Worm (Caenorhabditis elegans): ENCODE measurements around the gene C27D9.2.

The C27D9.2 gene

DNA sequence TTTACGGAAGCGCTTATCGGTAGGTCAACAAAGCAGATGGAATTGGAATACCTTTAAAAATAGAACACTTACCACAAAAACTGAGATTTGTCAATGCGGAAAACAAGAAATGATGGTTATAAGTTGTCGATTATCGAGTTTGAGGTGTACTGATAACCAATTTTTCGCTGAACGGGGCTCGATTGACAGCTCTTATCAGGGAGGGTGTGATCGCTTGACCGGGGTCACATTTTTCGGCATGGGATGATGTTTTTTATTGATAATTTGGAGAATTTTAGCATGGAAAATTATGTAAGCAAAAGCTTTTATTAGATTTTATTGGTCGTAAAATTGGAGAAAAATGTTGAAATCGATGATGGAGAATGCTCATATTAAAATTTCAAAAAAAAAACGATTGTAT, 13.2 kb upstream of the C27D9.2 start:
- TF ChIP-seq gmeb-1 (tag; optimal IDR thresholded peaks at IDR 0.05) (peak; percentile 33), sem-4 (tag; optimal IDR thresholded peaks at IDR 0.05) (no peak), fos-1 (tag; optimal IDR thresholded peaks at IDR 0.05) (peak; percentile 91), elt-1 (tag; optimal IDR thresholded peaks at IDR 0.05) (no peak), nhr-10 (tag; optimal IDR thresholded peaks at IDR 0.05) (no peak), crh-2 (tag; optimal IDR thresholded peaks at IDR 0.05) (peak; percentile 45), F13H6.1 (tag; optimal IDR thresholded peaks at IDR 0.05) (peak; percentile 46), sma-9 (GFP tag; optimal IDR thresholded peaks at IDR 0.05) (peak; percentile 42), sma-9 (tag; optimal IDR thresholded peaks at IDR 0.05) (no peak), R02D3.7 (tag; optimal IDR thresholded peaks at IDR 0.05) (no peak)

DNA sequence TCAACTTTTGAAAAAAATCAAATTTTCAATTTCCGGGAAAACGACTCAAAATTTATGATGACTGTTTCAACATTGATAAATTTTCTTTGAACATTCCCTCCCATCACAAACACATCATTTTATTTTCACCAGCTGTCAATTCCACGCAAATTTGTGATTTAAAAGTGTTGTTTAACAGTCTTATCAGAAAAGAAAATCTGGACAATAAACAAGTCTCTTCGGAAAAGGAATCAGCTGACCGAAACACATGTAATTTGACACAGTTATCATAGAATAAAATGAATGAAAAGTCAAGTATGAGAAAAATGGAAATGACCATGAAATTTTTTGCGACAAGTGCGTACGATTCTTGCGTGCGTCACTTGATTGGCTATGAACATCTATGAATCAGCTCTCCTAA, 12.4 kb upstream of the C27D9.2 start:
- TF ChIP-seq nhr-25 (tag; optimal IDR thresholded peaks at IDR 0.05), result peak; percentile 53
- peak; percentile 2 for TF ChIP-seq sma-9 (GFP tag; optimal IDR thresholded peaks at IDR 0.05)
- no peak for TF ChIP-seq sma-9 (tag; optimal IDR thresholded peaks at IDR 0.05)
- TF ChIP-seq sma-3 (GFP tag; optimal IDR thresholded peaks at IDR 0.05), result peak; percentile 45
- peak; percentile 5 for TF ChIP-seq fos-1 (tag; optimal IDR thresholded peaks at IDR 0.05)
- no peak for TF ChIP-seq zag-1 (tag; optimal IDR thresholded peaks at IDR 0.05)

DNA sequence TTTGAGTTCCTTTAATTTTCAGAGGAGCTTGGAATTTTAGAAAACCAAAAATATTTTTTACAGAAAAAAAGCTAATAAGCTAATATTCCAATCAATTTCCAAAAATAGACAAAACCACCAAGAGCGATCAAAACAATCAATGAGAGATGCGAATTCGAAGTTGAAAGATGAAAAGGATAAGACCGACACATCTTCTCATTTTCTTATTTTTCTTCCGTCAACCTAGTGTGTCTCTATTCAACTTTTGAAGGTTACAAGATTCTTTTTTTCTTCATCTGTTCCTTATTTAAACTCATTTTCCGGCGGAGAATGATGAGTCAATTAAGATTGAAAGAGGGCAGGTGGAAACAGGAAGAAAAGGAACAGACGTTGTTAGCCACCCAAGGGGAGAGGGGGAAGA, 11.0 kb upstream of the C27D9.2 start:
- TF ChIP-seq ceh-16 (tag; optimal IDR thresholded peaks at IDR 0.05), result peak; percentile 71
- TF ChIP-seq nhr-25 (tag; optimal IDR thresholded peaks at IDR 0.05), result peak; percentile 33
- no peak for TF ChIP-seq nhr-23 (tag; optimal IDR thresholded peaks at IDR 0.05)
- no peak for TF ChIP-seq lsy-2 (tag; optimal IDR thresholded peaks at IDR 0.05)
- peak; percentile 26 for TF ChIP-seq sma-9 (GFP tag; optimal IDR thresholded peaks at IDR 0.05)
- TF ChIP-seq sma-9 (tag; optimal IDR thresholded peaks at IDR 0.05), result no peak

DNA sequence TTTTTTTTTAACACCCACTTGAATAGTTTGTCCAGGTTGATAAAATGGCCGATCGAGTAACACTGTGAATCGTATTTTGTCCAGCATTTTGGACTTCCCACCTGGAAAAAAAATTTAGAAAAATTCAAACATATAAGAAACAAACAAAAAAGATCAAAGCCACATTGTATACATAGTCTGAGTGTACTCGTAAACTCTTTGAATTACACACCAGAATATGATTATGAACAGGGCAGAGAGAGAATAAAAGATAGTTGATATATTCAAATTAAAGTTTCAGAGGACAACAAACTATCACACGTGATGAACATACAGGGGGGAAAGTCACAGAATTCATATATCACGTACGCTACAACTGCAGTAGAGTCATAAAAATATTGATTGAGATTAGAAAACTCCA, 9.6 kb upstream of the C27D9.2 start, which contains the start of gene ttm-2:
Gene ttm-2 (minus strand): TSS at position 101 of the 400 bp plus-strand sequence.
- TF ChIP-seq nhr-6 (tag; optimal IDR thresholded peaks at IDR 0.05) (no peak), nhr-12 (tag; optimal IDR thresholded peaks at IDR 0.05) (no peak), nhr-10 (tag; optimal IDR thresholded peaks at IDR 0.05) (no peak), crh-2 (tag; optimal IDR thresholded peaks at IDR 0.05) (no peak), unc-55 (GFP tag; optimal IDR thresholded peaks at IDR 0.05) (no peak), sma-3 (GFP tag; optimal IDR thresholded peaks at IDR 0.05) (no peak), nhr-23 (tag; optimal IDR thresholded peaks at IDR 0.05) (no peak), nhr-77 (tag; optimal IDR thresholded peaks at IDR 0.05) (no peak), unc-39 (tag; optimal IDR thresholded peaks at IDR 0.05) (no peak), ama-1 (optimal IDR thresholded peaks at IDR 0.05) (no peak), ztf-11 (tag; optimal IDR thresholded peaks at IDR 0.05) (no peak), nhr-25 (tag; optimal IDR thresholded peaks at IDR 0.05) (no peak), ztf-4 (tag; optimal IDR thresholded peaks at IDR 0.05) (no peak), mdl-1 (tag; optimal IDR thresholded peaks at IDR 0.05) (no peak)

DNA sequence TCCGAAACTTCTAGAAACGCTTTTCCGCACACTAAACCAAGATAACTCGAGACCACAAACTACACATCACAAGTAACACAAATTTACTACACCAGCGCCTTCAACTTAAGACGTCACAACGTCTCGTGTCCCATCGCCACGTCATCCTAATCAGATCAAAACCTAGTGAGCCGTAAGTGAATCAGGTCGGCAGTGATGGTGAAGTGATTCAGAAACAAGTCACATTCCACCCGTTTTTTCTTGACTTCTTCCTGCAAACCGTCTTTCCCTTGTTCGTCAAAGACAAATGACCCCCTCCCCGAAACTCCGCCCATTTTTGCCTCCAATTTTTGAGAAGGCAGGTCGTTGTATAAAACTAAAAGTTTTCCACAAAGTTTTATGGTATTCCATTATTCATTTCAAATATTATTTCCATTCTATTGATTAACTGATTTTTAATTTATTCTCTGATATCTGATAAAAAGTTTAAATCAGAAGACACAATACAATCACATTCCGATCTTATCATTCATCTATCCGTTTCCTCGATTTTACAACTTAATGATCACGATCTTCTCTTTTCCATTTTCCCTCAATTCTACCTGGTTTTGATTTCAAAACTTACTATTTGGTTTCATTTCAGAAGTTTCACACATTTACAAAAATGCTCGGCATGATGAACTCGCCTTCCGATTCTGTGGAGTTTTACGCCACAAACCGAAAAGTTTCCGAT, 6.1 kb upstream of the C27D9.2 start, which contains the start of gene F26G1.2:
Gene F26G1.2 (plus strand): TSS at position 508 of the 712 bp plus-strand sequence.
- TF ChIP-seq R02D3.7 (tag; optimal IDR thresholded peaks at IDR 0.05) (no peak), sma-3 (GFP tag; optimal IDR thresholded peaks at IDR 0.05) (peak; percentile 33), sma-9 (GFP tag; optimal IDR thresholded peaks at IDR 0.05) (peak; percentile 26), sma-9 (tag; optimal IDR thresholded peaks at IDR 0.05) (no peak), crh-2 (tag; optimal IDR thresholded peaks at IDR 0.05) (peak; percentile 41), nhr-10 (tag; optimal IDR thresholded peaks at IDR 0.05) (no peak)

DNA sequence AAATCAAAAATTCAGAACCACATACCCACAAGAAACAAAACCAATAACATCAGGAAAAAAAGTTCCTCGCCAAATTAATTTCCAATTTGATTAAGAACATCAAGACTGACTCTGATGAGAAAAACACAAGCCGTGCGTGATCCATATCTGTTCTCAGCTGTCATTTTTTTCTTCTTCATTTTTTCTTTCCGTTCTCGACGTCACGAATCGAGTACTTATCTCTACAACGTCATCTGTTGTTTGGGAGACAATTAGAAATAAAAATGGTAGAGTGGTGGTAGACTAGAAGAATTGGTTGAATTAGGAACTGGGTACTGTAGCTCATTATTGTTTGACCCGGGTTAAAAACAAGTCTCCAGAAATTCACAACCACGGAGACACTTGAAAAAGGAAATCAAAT, 4.4 kb upstream of the C27D9.2 start:
- peak; percentile 3 for TF ChIP-seq sma-3 (GFP tag; optimal IDR thresholded peaks at IDR 0.05)
- peak; percentile 13 for TF ChIP-seq nhr-25 (tag; optimal IDR thresholded peaks at IDR 0.05)
- no peak for TF ChIP-seq nhr-12 (tag; optimal IDR thresholded peaks at IDR 0.05)

DNA sequence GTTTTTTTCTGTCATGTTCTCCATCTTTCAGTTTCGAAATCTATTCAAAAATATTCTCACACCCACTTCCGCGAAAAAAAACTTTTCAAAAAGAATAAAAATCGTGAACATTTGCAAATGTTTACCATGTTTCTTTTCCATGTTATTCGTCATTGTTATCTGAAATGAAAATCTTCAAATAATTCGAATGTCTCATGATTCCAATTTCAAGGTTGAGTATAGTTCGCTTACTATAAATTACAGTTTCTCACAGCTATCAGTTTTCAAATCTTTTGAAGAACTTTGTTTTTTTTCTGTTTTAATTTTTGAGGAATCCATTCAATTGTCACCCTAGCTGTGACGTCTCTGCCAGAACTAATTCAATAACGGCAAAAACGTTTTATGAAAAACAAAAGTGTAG, 3.2 kb upstream of the C27D9.2 start:
- TF ChIP-seq ztf-11 (tag; optimal IDR thresholded peaks at IDR 0.05) (no peak), nhr-21 (tag; optimal IDR thresholded peaks at IDR 0.05) (no peak), blmp-1 (tag; optimal IDR thresholded peaks at IDR 0.05; ENCODE audit: insufficient read depth) (no peak), nhr-129 (tag; optimal IDR thresholded peaks at IDR 0.05) (no peak), mbf-1 (tag; optimal IDR thresholded peaks at IDR 0.05) (no peak), zag-1 (tag; optimal IDR thresholded peaks at IDR 0.05) (no peak), lin-13 (GFP tag; optimal IDR thresholded peaks at IDR 0.05) (no peak), aly-2 (tag; optimal IDR thresholded peaks at IDR 0.05) (no peak), unc-55 (GFP tag; optimal IDR thresholded peaks at IDR 0.05) (no peak), ceh-16 (tag; optimal IDR thresholded peaks at IDR 0.05) (peak; percentile 54), nhr-10 (tag; optimal IDR thresholded peaks at IDR 0.05) (no peak), dmd-4 (tag; optimal IDR thresholded peaks at IDR 0.05) (no peak), nhr-25 (tag; optimal IDR thresholded peaks at IDR 0.05) (peak; percentile 79), nhr-237 (tag; optimal IDR thresholded peaks at IDR 0.05) (no peak), nhr-77 (tag; optimal IDR thresholded peaks at IDR 0.05) (no peak), ZK546.5 (tag; optimal IDR thresholded peaks at IDR 0.05) (no peak), Y55F3AM.14 (GFP tag; optimal IDR thresholded peaks at IDR 0.05) (no peak), nhr-12 (tag; optimal IDR thresholded peaks at IDR 0.05) (no peak), lin-11 (tag; optimal IDR thresholded peaks at IDR 0.05) (no peak), sma-3 (GFP tag; optimal IDR thresholded peaks at IDR 0.05) (no peak), ztf-1 (GFP tag; conservative IDR thresholded peaks at IDR 0.05) (no peak), fos-1 (tag; optimal IDR thresholded peaks at IDR 0.05) (no peak), crh-2 (tag; optimal IDR thresholded peaks at IDR 0.05) (peak; percentile 15)
